Fruit fly (Drosophila melanogaster) whole organism, prepupa: ENCODE results near the gene Vinc.

Experiments used
- CG10631 ChIP-seq: fragments of 200-800 bp; sonication (Bioruptor generic); optimal IDR thresholded peaks from 2 replicates; lab custom pipeline; 2016; ENCODE audit warnings: missing biosample characterization, missing genetic modification characterization
- CG10669 ChIP-seq: fragments of 200-800 bp; sonication (Bioruptor generic); optimal IDR thresholded peaks from 3 replicates; lab custom pipeline; 2018; ENCODE audit warnings: missing biosample characterization, mild to moderate bottlenecking, missing genetic modification characterization, moderate library complexity
- CG11294 ChIP-seq: fragments of 200-800 bp; sonication (Bioruptor generic); IDR thresholded peaks from 2 replicates; pipeline ENCODE4 v1.3.6; 2022; ENCODE audit warnings: missing biosample characterization, missing genetic modification characterization
- CG11902 ChIP-seq: fragments of 200-800 bp; sonication (Bioruptor generic); optimal IDR thresholded peaks from 3 replicates; lab custom pipeline; 2016; ENCODE audit warnings: missing biosample characterization, missing genetic modification characterization
- CG1621 ChIP-seq: fragments of 200-800 bp; sonication (Bioruptor generic); optimal IDR thresholded peaks from 3 replicates; lab custom pipeline; 2018; ENCODE audit warnings: missing biosample characterization, mild to moderate bottlenecking, missing genetic modification characterization
- CG16779 ChIP-seq: fragments of 200-800 bp; sonication (Bioruptor generic); optimal IDR thresholded peaks from 3 replicates; lab custom pipeline; 2017; ENCODE audit warnings: missing biosample characterization, mild to moderate bottlenecking, missing genetic modification characterization
- CG31627 ChIP-seq: fragments of 200-800 bp; sonication (Bioruptor generic); optimal IDR thresholded peaks from 3 replicates; lab custom pipeline; 2016; ENCODE audit warnings: missing biosample characterization, missing genetic modification characterization
- CG32006 ChIP-seq: fragments of 200-800 bp; sonication (Bioruptor generic); optimal IDR thresholded peaks from 3 replicates; lab custom pipeline; 2017; ENCODE audit warnings: missing biosample characterization, mild to moderate bottlenecking, missing genetic modification characterization
- CG34406 ChIP-seq: fragments of 200-800 bp; sonication (Bioruptor generic); optimal IDR thresholded peaks from 3 replicates; lab custom pipeline; 2016; ENCODE audit warnings: missing biosample characterization, missing genetic modification characterization
- CG3919 ChIP-seq: fragments of 200-800 bp; sonication (Bioruptor generic); optimal IDR thresholded peaks from 3 replicates; lab custom pipeline; 2016; ENCODE audit warnings: missing biosample characterization, missing genetic modification characterization
- CG4318 ChIP-seq: fragments of 200-800 bp; sonication (Bioruptor generic); optimal IDR thresholded peaks from 3 replicates; lab custom pipeline; 2017; ENCODE audit warnings: missing biosample characterization, mild to moderate bottlenecking, missing genetic modification characterization
- CG6163 ChIP-seq: fragments of 200-800 bp; sonication (Bioruptor generic); IDR thresholded peaks from 3 replicates; pipeline ENCODE4 v1.3.6; 2022; ENCODE audit warnings: missing biosample characterization, missing genetic modification characterization
- CG6276 ChIP-seq: fragments of 200-800 bp; sonication (Bioruptor generic); optimal IDR thresholded peaks from 2 replicates; lab custom pipeline; 2017; ENCODE audit warnings: missing biosample characterization, mild to moderate bottlenecking, missing genetic modification characterization
- CG6792 ChIP-seq: fragments of 200-800 bp; sonication (Bioruptor generic); optimal IDR thresholded peaks from 3 replicates; lab custom pipeline; 2016; ENCODE audit warnings: missing biosample characterization, missing genetic modification characterization
- CG6808 ChIP-seq: fragments of 200-800 bp; sonication (Bioruptor generic); optimal IDR thresholded peaks from 3 replicates; lab custom pipeline; 2017; ENCODE audit warnings: missing biosample characterization, missing genetic modification characterization, mild to moderate bottlenecking, moderate library complexity, missing genetic modification reagents
- CG6854 ChIP-seq: fragments of 200-800 bp; sonication (Bioruptor generic); optimal IDR thresholded peaks from 2 replicates; lab custom pipeline; 2017; ENCODE audit warnings: missing biosample characterization, mild to moderate bottlenecking, missing genetic modification characterization
- CG7368 ChIP-seq: fragments of 200-800 bp; sonication (Bioruptor generic); optimal IDR thresholded peaks from 3 replicates; lab custom pipeline; 2016; ENCODE audit warnings: missing biosample characterization, missing genetic modification characterization
- CG8119 ChIP-seq: fragments of 200-800 bp; sonication (Bioruptor generic); IDR thresholded peaks from 3 replicates; pipeline ENCODE4 v1.3.6; 2022; ENCODE audit warnings: missing biosample characterization, missing genetic modification characterization
- CG8319 ChIP-seq: fragments of 200-800 bp; sonication (Bioruptor generic); optimal IDR thresholded peaks from 3 replicates; lab custom pipeline; 2016; ENCODE audit warnings: missing biosample characterization, missing genetic modification characterization
- CG8632 ChIP-seq: fragments of 200-800 bp; sonication (Bioruptor generic); optimal IDR thresholded peaks from 3 replicates; lab custom pipeline; 2016; ENCODE audit warnings: missing biosample characterization, missing genetic modification characterization
- Eip75B ChIP-seq: fragments of 200-800 bp; sonication (Bioruptor generic); optimal IDR thresholded peaks from 3 replicates; lab custom pipeline; 2016; ENCODE audit warnings: missing biosample characterization, missing genetic modification characterization
- Eip78C ChIP-seq: fragments of 200-800 bp; sonication (Bioruptor generic); peaks from one replicate; lab custom pipeline; 2016; ENCODE audit warnings: missing biosample characterization, missing genetic modification characterization
- Eip93F ChIP-seq: fragments of 200-800 bp; sonication (Bioruptor generic); optimal IDR thresholded peaks from 2 replicates; lab custom pipeline; 2016; ENCODE audit warnings: missing biosample characterization, mild to moderate bottlenecking, missing genetic modification characterization
- Ets96B ChIP-seq: fragments of 200-800 bp; optimal IDR thresholded peaks from 2 replicates; lab custom pipeline; 2019; ENCODE audit warnings: missing biosample characterization, mild to moderate bottlenecking, missing genetic modification characterization, moderate library complexity
- Gug ChIP-seq: fragments of 200-800 bp; sonication (Bioruptor generic); IDR thresholded peaks from 2 replicates; pipeline ENCODE4 v1.3.6; 2022; ENCODE audit warnings: missing biosample characterization, missing genetic modification characterization
- Hr38 ChIP-seq: sonication (Bioruptor generic); optimal IDR thresholded peaks from 2 replicates; lab custom pipeline; 2016; ENCODE audit warnings: missing biosample characterization, missing genetic modification characterization
- Hr39 ChIP-seq: fragments of 200-800 bp; sonication (Bioruptor generic); optimal IDR thresholded peaks from 2 replicates; lab custom pipeline; 2016; ENCODE audit warnings: missing biosample characterization, missing genetic modification characterization
- Hr4 ChIP-seq: fragments of 200-800 bp; sonication (Bioruptor generic); optimal IDR thresholded peaks from 3 replicates; lab custom pipeline; 2016; ENCODE audit warnings: missing biosample characterization, missing genetic modification characterization
- Lpt ChIP-seq: fragments of 200-800 bp; sonication (Bioruptor generic); optimal IDR thresholded peaks from 3 replicates; lab custom pipeline; 2016; ENCODE audit warnings: missing biosample characterization, missing genetic modification characterization
- OdsH ChIP-seq: fragments of 200-800 bp; sonication (Bioruptor generic); optimal IDR thresholded peaks from 3 replicates; lab custom pipeline; 2016; ENCODE audit warnings: missing biosample characterization, missing genetic modification characterization
- Sox102F ChIP-seq: fragments of 200-800 bp; sonication (Bioruptor generic); optimal IDR thresholded peaks from 2 replicates; lab custom pipeline; 2016; ENCODE audit warnings: missing biosample characterization, mild to moderate bottlenecking, missing genetic modification characterization
- Sox14 ChIP-seq: fragments of 200-800 bp; sonication (Bioruptor generic); optimal IDR thresholded peaks from 3 replicates; lab custom pipeline; 2016; ENCODE audit warnings: missing biosample characterization, missing genetic modification characterization
- Sox15 ChIP-seq: fragments of 200-800 bp; sonication (Bioruptor generic); optimal IDR thresholded peaks from 3 replicates; lab custom pipeline; 2016; ENCODE audit warnings: missing biosample characterization, missing genetic modification characterization
- achi ChIP-seq: fragments of 200-800 bp; sonication (Bioruptor generic); optimal IDR thresholded peaks from 3 replicates; lab custom pipeline; 2016; ENCODE audit warnings: missing biosample characterization, missing genetic modification characterization
- acj6 ChIP-seq: fragments of 200-800 bp; sonication (Bioruptor generic); optimal IDR thresholded peaks from 3 replicates; lab custom pipeline; 2016; ENCODE audit warnings: missing biosample characterization, missing genetic modification characterization
- dac ChIP-seq: fragments of 200-800 bp; sonication (Bioruptor generic); optimal IDR thresholded peaks from 2 replicates; lab custom pipeline; 2017; ENCODE audit warnings: missing biosample characterization, mild to moderate bottlenecking, missing genetic modification characterization
- eg ChIP-seq: fragments of 200-800 bp; sonication (Bioruptor generic); IDR thresholded peaks from 3 replicates; pipeline ENCODE4 v1.3.6; 2022; ENCODE audit warnings: missing biosample characterization, missing genetic modification characterization
- esn ChIP-seq: fragments of 200-800 bp; sonication (Bioruptor generic); optimal IDR thresholded peaks from 2 replicates; lab custom pipeline; 2016; ENCODE audit warnings: missing biosample characterization, mild to moderate bottlenecking, missing genetic modification characterization, moderate library complexity
- fd85E ChIP-seq: fragments of 200-800 bp; sonication (Bioruptor generic); optimal IDR thresholded peaks from 3 replicates; lab custom pipeline; 2016; ENCODE audit warnings: missing biosample characterization, missing genetic modification characterization
- fkh ChIP-seq: fragments of 200-800 bp; sonication (Bioruptor generic); optimal IDR thresholded peaks from 3 replicates; lab custom pipeline; 2017; ENCODE audit warnings: missing biosample characterization, mild to moderate bottlenecking, missing genetic modification characterization, moderate library complexity
- net ChIP-seq: fragments of 200-800 bp; sonication (Bioruptor generic); optimal IDR thresholded peaks from 3 replicates; lab custom pipeline; 2016; ENCODE audit warnings: missing biosample characterization, missing genetic modification characterization
- svp ChIP-seq: fragments of 200-800 bp; sonication (Bioruptor generic); peaks from one replicate; lab custom pipeline; 2016; ENCODE audit warnings: missing biosample characterization, missing genetic modification characterization
- topi ChIP-seq: fragments of 200-800 bp; sonication (Bioruptor generic); optimal IDR thresholded peaks from 3 replicates; lab custom pipeline; 2016; ENCODE audit warnings: missing biosample characterization, missing genetic modification characterization

Vinc gene

DNA sequence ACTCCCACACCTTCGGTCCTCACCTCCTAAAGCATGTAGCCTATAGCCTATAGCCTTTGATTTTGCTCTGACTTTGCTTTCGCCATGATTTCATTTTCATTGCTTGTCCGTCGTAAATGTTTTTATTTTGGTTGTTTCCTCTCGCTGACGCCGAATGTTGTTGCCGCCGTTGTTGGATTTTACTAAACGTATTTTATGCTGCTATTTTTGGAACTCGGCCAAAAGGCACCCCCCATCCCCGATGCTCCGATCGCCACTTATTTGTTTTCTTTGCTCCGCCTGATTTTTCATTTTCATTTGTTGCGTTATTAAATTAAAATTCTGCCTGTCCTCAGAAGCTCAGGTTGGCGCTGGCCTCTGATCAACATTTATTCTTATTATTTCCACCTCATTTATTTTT, 3.1 kb downstream of the Vinc start:
- TF ChIP-seq CG6792 (GFP tag; lab: Kevin White, UChicago) (no peak), net (GFP tag; lab: Kevin White, UChicago) (peak; percentile 23)
- TF ChIP-seq, all 60 proteins: peak for 1

DNA sequence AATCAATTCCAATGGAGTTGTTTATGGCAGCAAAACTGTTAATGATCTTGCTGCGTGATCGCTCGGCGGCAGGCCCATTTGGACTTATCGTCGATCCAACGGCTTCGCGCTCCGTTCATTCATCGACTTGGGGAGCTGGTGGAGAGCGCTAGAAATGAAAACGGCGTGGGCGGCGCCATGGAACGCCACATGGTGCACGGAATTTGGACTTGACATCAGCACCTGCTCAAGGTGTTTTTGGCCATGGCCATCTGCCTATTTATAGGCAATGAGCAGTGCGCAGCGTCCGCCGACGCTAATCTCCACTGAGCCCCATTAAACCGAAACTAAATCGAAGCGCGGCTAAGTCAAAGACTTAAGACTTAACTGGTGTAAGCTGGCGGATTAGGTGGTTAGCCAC, 3.9 kb downstream of the Vinc start:
- TF ChIP-seq topi (GFP tag; lab: Kevin White, UChicago) (no peak), CG16779 (tag; lab: Kevin White, UChicago) (no peak), Sox15 (GFP tag; lab: Kevin White, UChicago) (no peak), net (GFP tag; lab: Kevin White, UChicago) (no peak), CG8119 (no peak), CG6163 (GFP tag; lab: Robert Waterston, UW) (no peak), fkh (GFP tag; lab: Kevin White, UChicago) (no peak)

DNA sequence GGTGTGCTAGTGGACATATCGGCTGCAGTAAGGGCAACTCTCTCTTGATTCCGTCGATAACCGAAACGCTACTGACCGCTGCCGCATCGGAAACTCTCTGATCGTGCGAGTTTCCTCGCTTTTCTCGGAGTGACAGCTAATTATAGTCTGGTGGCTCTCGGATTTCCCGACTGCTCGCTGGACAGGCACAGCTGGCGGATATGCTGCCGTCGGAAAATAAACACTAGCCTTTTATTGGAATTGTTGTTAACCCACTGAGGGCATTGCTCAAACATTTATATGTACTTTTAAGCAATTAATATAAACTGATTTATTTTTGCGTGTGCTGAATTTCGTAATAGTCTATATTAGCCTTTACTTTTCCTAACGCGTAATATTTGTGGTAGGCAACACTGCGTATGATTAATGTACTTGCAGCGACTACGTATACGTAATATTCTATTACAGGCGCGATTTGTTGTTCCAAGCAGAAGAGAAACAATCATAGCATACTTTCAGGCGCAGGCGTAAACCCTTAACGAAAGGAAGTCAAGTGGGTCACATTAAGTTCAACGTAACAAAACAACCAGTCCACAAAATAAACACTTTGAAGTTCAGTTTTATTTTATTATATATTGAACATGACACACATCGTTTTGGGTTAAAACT, 8.5 kb downstream of the Vinc start, which contains the start of gene SmydA-8:
Gene SmydA-8, minus strand, starts transcription at position 51 of the 648 bp plus-strand sequence.
- TF ChIP-seq svp (GFP tag; lab: Kevin White, UChicago) (peak; percentile 80), CG31627 (GFP tag; lab: Kevin White, UChicago) (no peak), Eip75B (GFP tag; lab: Kevin White, UChicago) (peak; percentile 31), eg (GFP tag; lab: Robert Waterston, UW) (no peak), Eip78C (GFP tag; lab: Kevin White, UChicago) (peak; percentile 55), esn (GFP tag; lab: Kevin White, UChicago) (no peak)
- TF ChIP-seq, all 60 proteins: peak for 3

DNA sequence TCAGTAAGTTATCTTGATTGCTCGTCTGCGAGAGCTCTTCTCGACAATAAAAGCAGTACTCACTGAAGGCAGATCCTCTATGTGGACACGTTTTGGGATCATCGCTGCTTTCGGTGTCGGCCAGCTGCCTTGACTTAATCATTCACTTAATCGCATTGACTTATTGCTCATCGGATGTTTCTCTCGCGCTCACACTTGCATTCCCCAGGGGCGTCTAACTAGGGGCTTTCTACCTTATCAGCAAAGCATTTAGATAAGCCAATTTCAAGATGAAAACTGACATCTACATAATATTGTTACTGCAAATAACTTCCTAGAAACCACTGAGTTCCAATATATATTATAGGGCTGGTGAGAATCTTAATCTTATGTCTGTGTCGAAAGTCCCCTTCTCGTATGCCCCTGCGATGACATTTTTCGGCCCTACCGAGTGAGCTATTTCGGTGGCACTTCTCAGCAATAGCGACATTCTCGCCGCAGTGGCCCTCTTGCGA, 10.0 kb downstream of the Vinc start:
- no peak for TF ChIP-seq CG11902 (GFP tag; lab: Kevin White, UChicago)
- TF ChIP-seq topi (GFP tag; lab: Kevin White, UChicago) = peak; percentile 9
- TF ChIP-seq CG6163 (GFP tag; lab: Robert Waterston, UW) = 0 out of 3 replicates have a peak, but pooled peaks have one; percentile 34
- TF ChIP-seq eg (GFP tag; lab: Robert Waterston, UW) = peak; percentile 36; the same call in 1 of the 3 replicates
- TF ChIP-seq Gug = no peak
- no peak for TF ChIP-seq esn (GFP tag; lab: Kevin White, UChicago)
- no peak for TF ChIP-seq Lpt (GFP tag; lab: Kevin White, UChicago)
- peak; percentile 20 for TF ChIP-seq Eip78C (GFP tag; lab: Kevin White, UChicago)
- TF ChIP-seq CG34406 (GFP tag; lab: Kevin White, UChicago) = no peak
- no peak for TF ChIP-seq CG10669 (GFP tag; lab: Kevin White, UChicago)
- TF ChIP-seq Ets96B = no peak
- no peak for TF ChIP-seq CG10631 (GFP tag; lab: Kevin White, UChicago)
- TF ChIP-seq CG8632 = no peak
- no peak for TF ChIP-seq net (GFP tag; lab: Kevin White, UChicago)
- no peak for TF ChIP-seq CG6808 (GFP tag; lab: Kevin White, UChicago)
- TF ChIP-seq achi (GFP tag; lab: Kevin White, UChicago) = no peak
- no peak for TF ChIP-seq Eip93F
- TF ChIP-seq OdsH (GFP tag; lab: Kevin White, UChicago) = no peak
- no peak for TF ChIP-seq CG3919
- TF ChIP-seq Sox15 (GFP tag; lab: Kevin White, UChicago) = no peak
- 0 out of 3 replicates have a peak, but pooled peaks have one; percentile 16 for TF ChIP-seq CG8119
- no peak for TF ChIP-seq CG6276 (GFP tag; lab: Kevin White, UChicago)
- TF ChIP-seq CG7368 (GFP tag; lab: Kevin White, UChicago) = no peak
- no peak for TF ChIP-seq CG32006
- no peak for TF ChIP-seq acj6 (GFP tag; lab: Kevin White, UChicago)
- TF ChIP-seq Hr38 (GFP tag; lab: Kevin White, UChicago) = no peak
- TF ChIP-seq CG11294 (GFP tag; lab: Robert Waterston, UW) = no peak
- TF ChIP-seq CG1621 (tag; lab: Kevin White, UChicago) = no peak
- no peak for TF ChIP-seq fd85E (GFP tag; lab: Kevin White, UChicago)
- no peak for TF ChIP-seq CG8319 (GFP tag; lab: Kevin White, UChicago)
- TF ChIP-seq dac = no peak
- TF ChIP-seq CG4318 (GFP tag; lab: Kevin White, UChicago) = no peak
- TF ChIP-seq CG6854 (GFP tag; lab: Kevin White, UChicago) = no peak
- peak; percentile 33 for TF ChIP-seq Hr4 (GFP tag; lab: Kevin White, UChicago)
- TF ChIP-seq CG31627 (GFP tag; lab: Kevin White, UChicago) = no peak
- TF ChIP-seq Hr39 (GFP tag; lab: Kevin White, UChicago) = no peak
- no peak for TF ChIP-seq Sox102F (GFP tag; lab: Kevin White, UChicago)
- TF ChIP-seq Sox14 (GFP tag; lab: Kevin White, UChicago) = no peak
- TF ChIP-seq fkh (GFP tag; lab: Kevin White, UChicago) = no peak
- no peak for TF ChIP-seq CG6792 (GFP tag; lab: Kevin White, UChicago)
